Worm (Caenorhabditis elegans): ENCODE results near the gene gpa-1.

gpa-1 gene

DNA sequence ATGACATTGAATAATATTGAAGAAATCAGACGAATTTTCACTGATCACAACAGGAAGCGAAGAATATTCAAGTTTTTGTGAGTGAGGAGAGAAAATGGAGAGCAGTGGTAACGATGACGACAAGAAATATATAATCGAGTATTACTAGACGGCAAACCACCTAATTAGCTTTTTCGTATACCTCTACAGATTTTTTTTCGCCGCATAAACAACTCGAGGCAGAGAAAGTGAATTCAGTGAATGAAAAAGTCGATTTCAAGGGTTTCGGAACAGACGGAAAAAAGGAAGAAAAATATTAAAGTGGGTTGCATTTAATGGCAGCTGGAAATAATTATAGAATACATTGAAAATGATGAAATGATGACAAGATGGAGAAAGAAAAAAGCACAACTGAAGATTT is at the start of gene gpa-1:
gpa-1 (minus strand) TSS at position 101 of the 400 bp plus-strand sequence.
- TF ChIP-seq ztf-11 (tag; optimal IDR thresholded peaks at IDR 0.05) (no peak), nfya-1 (tag; optimal IDR thresholded peaks at IDR 0.05; ENCODE audit: insufficient read depth) (no peak), nhr-28 (tag; optimal IDR thresholded peaks at IDR 0.05) (no peak), fkh-2 (tag; optimal IDR thresholded peaks at IDR 0.05) (no peak), skn-1 (tag; optimal IDR thresholded peaks at IDR 0.05) (no peak), nhr-12 (tag; optimal IDR thresholded peaks at IDR 0.05) (no peak), ztf-4 (tag; optimal IDR thresholded peaks at IDR 0.05) (no peak), tbx-2 (tag; optimal IDR thresholded peaks at IDR 0.05) (no peak), nhr-237 (tag; optimal IDR thresholded peaks at IDR 0.05) (no peak), nhr-11 (tag; optimal IDR thresholded peaks at IDR 0.05) (no peak), egl-27 (tag; optimal IDR thresholded peaks at IDR 0.05) (no peak), zag-1 (tag; optimal IDR thresholded peaks at IDR 0.05) (no peak), ZK546.5 (tag; optimal IDR thresholded peaks at IDR 0.05) (no peak), unc-62 (GFP tag; optimal IDR thresholded peaks at IDR 0.05) (no peak), mml-1 (tag; optimal IDR thresholded peaks at IDR 0.05) (no peak), snpc-4 (tag; optimal IDR thresholded peaks at IDR 0.05) (no peak), R02D3.7 (tag; optimal IDR thresholded peaks at IDR 0.05) (no peak), lin-39 (tag; optimal IDR thresholded peaks at IDR 0.05) (no peak)

- no peak for TF ChIP-seq aly-2 (tag; optimal IDR thresholded peaks at IDR 0.05)
- no peak for TF ChIP-seq mml-1 (tag; optimal IDR thresholded peaks at IDR 0.05)
- no peak for TF ChIP-seq nhr-43 (tag; optimal IDR thresholded peaks at IDR 0.05; ENCODE audit: poor library complexity, severe bottlenecking)
- no peak for TF ChIP-seq ZK546.5 (tag; optimal IDR thresholded peaks at IDR 0.05)
- TF ChIP-seq mdl-1 (tag; optimal IDR thresholded peaks at IDR 0.05): no peak
- peak; percentile 1 for TF ChIP-seq tbx-2 (tag; optimal IDR thresholded peaks at IDR 0.05)
- TF ChIP-seq nhr-23 (tag; optimal IDR thresholded peaks at IDR 0.05): peak; percentile 40
- TF ChIP-seq eor-1 (tag; optimal IDR thresholded peaks at IDR 0.05): no peak
- TF ChIP-seq unc-39 (tag; optimal IDR thresholded peaks at IDR 0.05): no peak
- TF ChIP-seq fos-1 (tag; optimal IDR thresholded peaks at IDR 0.05): no peak
- no peak for TF ChIP-seq fkh-10 (GFP tag; optimal IDR thresholded peaks at IDR 0.05)
- TF ChIP-seq nhr-28 (tag; optimal IDR thresholded peaks at IDR 0.05): no peak
- TF ChIP-seq elt-1 (tag; optimal IDR thresholded peaks at IDR 0.05): no peak
- TF ChIP-seq lin-39 (tag; optimal IDR thresholded peaks at IDR 0.05): peak; percentile 4
- no peak for TF ChIP-seq ceh-82 (tag; optimal IDR thresholded peaks at IDR 0.05)
- no peak for TF ChIP-seq skn-1 (tag; optimal IDR thresholded peaks at IDR 0.05)
- no peak for TF ChIP-seq nhr-11 (tag; optimal IDR thresholded peaks at IDR 0.05)
- no peak for TF ChIP-seq pqm-1 (tag; optimal IDR thresholded peaks at IDR 0.05)
- no peak for TF ChIP-seq egl-27 (tag; optimal IDR thresholded peaks at IDR 0.05)
- TF ChIP-seq sea-2 (GFP tag; optimal IDR thresholded peaks at IDR 0.05): no peak
- no peak for TF ChIP-seq snpc-4 (tag; optimal IDR thresholded peaks at IDR 0.05)
- TF ChIP-seq nhr-67 (tag; optimal IDR thresholded peaks at IDR 0.05): no peak
- no peak for TF ChIP-seq egl-5 (tag; optimal IDR thresholded peaks at IDR 0.05)
- no peak for TF ChIP-seq ceh-28 (tag; optimal IDR thresholded peaks at IDR 0.05)
- peak; percentile 62 for TF ChIP-seq pha-4 (tag; optimal IDR thresholded peaks at IDR 0.05)
- TF ChIP-seq ceh-9 (tag; optimal IDR thresholded peaks at IDR 0.05): no peak
- no peak for TF ChIP-seq jun-1 (tag; optimal IDR thresholded peaks at IDR 0.05)
- TF ChIP-seq lsy-12 (tag; optimal IDR thresholded peaks at IDR 0.05): peak; percentile 33
- no peak for TF ChIP-seq ztf-11 (tag; optimal IDR thresholded peaks at IDR 0.05)
- TF ChIP-seq nfya-1 (tag; optimal IDR thresholded peaks at IDR 0.05; ENCODE audit: insufficient read depth): peak; percentile 15
- TF ChIP-seq nhr-237 (tag; optimal IDR thresholded peaks at IDR 0.05): no peak
- TF ChIP-seq fkh-2 (tag; optimal IDR thresholded peaks at IDR 0.05): no peak
- peak; percentile 69 for TF ChIP-seq ama-1 (optimal IDR thresholded peaks at IDR 0.05)
- peak; percentile 23 for TF ChIP-seq elt-2 (tag; optimal IDR thresholded peaks at IDR 0.05)
- peak; percentile 21 for TF ChIP-seq nhr-25 (tag; optimal IDR thresholded peaks at IDR 0.05)
- TF ChIP-seq lin-15B (tag; optimal IDR thresholded peaks at IDR 0.05): no peak
- no peak for TF ChIP-seq elt-3 (tag; optimal IDR thresholded peaks at IDR 0.05)
- TF ChIP-seq ceh-16 (tag; optimal IDR thresholded peaks at IDR 0.05): no peak
- TF ChIP-seq R02D3.7 (tag; optimal IDR thresholded peaks at IDR 0.05): no peak
- no peak for TF ChIP-seq hmg-11 (tag; optimal IDR thresholded peaks at IDR 0.05)
- no peak for TF ChIP-seq unc-62 (GFP tag; optimal IDR thresholded peaks at IDR 0.05)
- no peak for TF ChIP-seq zag-1 (tag; optimal IDR thresholded peaks at IDR 0.05)
- no peak for TF ChIP-seq nhr-76 (tag; optimal IDR thresholded peaks at IDR 0.05)
- no peak for TF ChIP-seq daf-12 (tag; optimal IDR thresholded peaks at IDR 0.05)
- no peak for TF ChIP-seq nhr-77 (tag; optimal IDR thresholded peaks at IDR 0.05)
- TF ChIP-seq nhr-12 (tag; optimal IDR thresholded peaks at IDR 0.05): no peak
- no peak for TF ChIP-seq ztf-4 (tag; optimal IDR thresholded peaks at IDR 0.05)
Measured at ce11 chrV:11225981-11226380, 48.5 kb upstream of the gpa-1 start, which contains the start of gene bgal-1. TSS of gene bgal-1 (minus strand) at chrV:11226018.

All from whole organism, L3 larva.